Fruit fly (Drosophila melanogaster): ENCODE data around the gene CG13284.

The CG13284 gene

dm6 chr2L:16801578-16802152, 46.9 kb downstream of the CG13284 start:
- no peak for TF ChIP-seq CG17801 (GFP tag; optimal IDR thresholded peaks at IDR 0.05; ENCODE audit: partially characterized antibody)

- TF ChIP-seq CG17801 (GFP tag; optimal IDR thresholded peaks at IDR 0.05; ENCODE audit: partially characterized antibody), result no peak
These were observed 49.0 kb downstream of the CG13284 start for dm6 chr2L:16799496-16799895.

- TF ChIP-seq CG17801 (GFP tag; optimal IDR thresholded peaks at IDR 0.05; ENCODE audit: partially characterized antibody), result no peak
These were observed 49.8 kb downstream of the CG13284 start, which contains the start of gene Ugt37D1 for dm6 chr2L:16798705-16799104. TSS of gene Ugt37D1 (plus strand) at chr2L:16799025.

- no peak for TF ChIP-seq CG17801 (GFP tag; optimal IDR thresholded peaks at IDR 0.05; ENCODE audit: partially characterized antibody)
These were observed 52.3 kb downstream of the CG13284 start, which contains the start of gene Ugt37E1 for dm6 chr2L:16796104-16796645. TSS of gene Ugt37E1 (plus strand) at chr2L:16796595.

- TF ChIP-seq CG17801 (GFP tag; optimal IDR thresholded peaks at IDR 0.05; ENCODE audit: partially characterized antibody), result no peak
These were observed 54.5 kb downstream of the CG13284 start, which contains the start of gene Ugt37C2 for dm6 chr2L:16793970-16794369. TSS of gene Ugt37C2 (plus strand) at chr2L:16794211.
